Fruit fly (Drosophila melanogaster): ENCODE measurements around the gene mura.

The mura gene

dm6 chr3R:9573812-9574587, 22.4 kb upstream of the mura start, which contains the start of gene CG9399 (continued):
- peak; percentile 79 for TF ChIP-seq her (GFP tag; optimal IDR thresholded peaks at IDR 0.05)
- TF ChIP-seq CG5245 (GFP tag; optimal IDR thresholded peaks at IDR 0.05): peak; percentile 94
- TF ChIP-seq Stat92E (GFP tag; optimal IDR thresholded peaks at IDR 0.05): peak in 1 of 3 experiments; percentile 36
- peak; percentile 97 for TF ChIP-seq bcd (GFP tag; optimal IDR thresholded peaks at IDR 0.05)
- TF ChIP-seq CG4328 (GFP tag; optimal IDR thresholded peaks at IDR 0.05): peak; percentile 85
- TF ChIP-seq CG6689 (GFP tag; IDR thresholded peaks at IDR 0.05): peak; percentile 98
- TF ChIP-seq CG3065 (GFP tag; optimal IDR thresholded peaks at IDR 0.05): peak; percentile 94
- TF ChIP-seq sna (GFP tag; IDR thresholded peaks at IDR 0.05; ENCODE audit: partially characterized antibody): 0 out of 2 replicates have a peak, but pooled peaks have one; percentile 33
- peak; percentile 86 for TF ChIP-seq CG4360 (GFP tag; IDR thresholded peaks at IDR 0.05)
- peak; percentile 92 for TF ChIP-seq Bteb2 (GFP tag; optimal IDR thresholded peaks at IDR 0.05)
- TF ChIP-seq lab (GFP tag; optimal IDR thresholded peaks at IDR 0.05): peak; percentile 97
- TF ChIP-seq TFAM (GFP tag; optimal IDR thresholded peaks at IDR 0.05): peak; percentile 79
- peak; percentile 95 for TF ChIP-seq CG12299 (tag; optimal IDR thresholded peaks at IDR 0.05)
- TF ChIP-seq br (optimal IDR thresholded peaks at IDR 0.05): no peak
- peak; percentile 83 for TF ChIP-seq CG10321 (GFP tag; IDR thresholded peaks at IDR 0.05)
- TF ChIP-seq CG42726 (GFP tag; IDR thresholded peaks at IDR 0.05; ENCODE audit: partially characterized antibody): peak; percentile 62; the same call in 1 of the 2 replicates
- peak; percentile 92 for TF ChIP-seq cwo (GFP tag; optimal IDR thresholded peaks at IDR 0.05)
- peak; percentile 86 to 98 for TF ChIP-seq bsh (GFP tag; optimal IDR thresholded peaks at IDR 0.05)
- TF ChIP-seq Oli (tag; optimal IDR thresholded peaks at IDR 0.05): peak; percentile 97
- peak; percentile 65 for TF ChIP-seq btn (GFP tag; optimal IDR thresholded peaks at IDR 0.05)
- TF ChIP-seq Abd-B (GFP tag; optimal IDR thresholded peaks at IDR 0.05): peak; percentile 94
- peak; percentile 80 for TF ChIP-seq CG5180 (GFP tag; optimal IDR thresholded peaks at IDR 0.05)
- no peak for TF ChIP-seq mld (GFP tag; IDR thresholded peaks at IDR 0.05; ENCODE audit: partially characterized antibody)
- TF ChIP-seq pb (GFP tag; optimal IDR thresholded peaks at IDR 0.05): peak; percentile 61
- TF ChIP-seq eve (GFP tag; optimal IDR thresholded peaks at IDR 0.05): no peak
- TF ChIP-seq Eip74EF (GFP tag; optimal IDR thresholded peaks at IDR 0.05): peak in 1 of 2 experiments; percentile 99
- peak; percentile 78 for TF ChIP-seq CG9876 (GFP tag; optimal IDR thresholded peaks at IDR 0.05)
- peak; percentile 95 for TF ChIP-seq lbe (GFP tag; optimal IDR thresholded peaks at IDR 0.05)
- no peak for TF ChIP-seq D (optimal IDR thresholded peaks at IDR 0.05)
- TF ChIP-seq D (GFP tag; optimal IDR thresholded peaks at IDR 0.05): peak; percentile 95
- peak; percentile 99 for TF ChIP-seq Ssrp (tag; optimal IDR thresholded peaks at IDR 0.05)
- peak; percentile 88 for TF ChIP-seq NC2β (GFP tag; optimal IDR thresholded peaks at IDR 0.05)
- TF ChIP-seq p53 (GFP tag; optimal IDR thresholded peaks at IDR 0.05): peak; percentile 38
- TF ChIP-seq trem (tag; optimal IDR thresholded peaks at IDR 0.05): peak; percentile 93
- peak; percentile 97 for TF ChIP-seq CG17361 (GFP tag; IDR thresholded peaks at IDR 0.05)
- peak; percentile 97 for TF ChIP-seq CG4730 (GFP tag; IDR thresholded peaks at IDR 0.05)
- peak; percentile 95 for TF ChIP-seq Nf-YA (GFP tag; IDR thresholded peaks at IDR 0.05)
- TF ChIP-seq dmrt11E (tag; optimal IDR thresholded peaks at IDR 0.05): peak; percentile 97
- TF ChIP-seq ash1 (GFP tag; optimal IDR thresholded peaks at IDR 0.05): peak; percentile 84
- TF ChIP-seq schlank (tag; optimal IDR thresholded peaks at IDR 0.05): peak; percentile 86
- peak; percentile 93 for TF ChIP-seq CG7271 (tag; optimal IDR thresholded peaks at IDR 0.05)
- peak; percentile 64 for TF ChIP-seq CG34376 (GFP tag; optimal IDR thresholded peaks at IDR 0.05)
- peak; percentile 87 for TF ChIP-seq CHES-1-like (GFP tag; optimal IDR thresholded peaks at IDR 0.05)
- peak; percentile 82 for TF ChIP-seq CG6654 (GFP tag; optimal IDR thresholded peaks at IDR 0.05)
- peak; percentile 98 for TF ChIP-seq Optix (GFP tag; IDR thresholded peaks at IDR 0.05)
- peak; percentile 84 for TF ChIP-seq fd64A (GFP tag; optimal IDR thresholded peaks at IDR 0.05)
- TF ChIP-seq CG3995 (GFP tag; optimal IDR thresholded peaks at IDR 0.05): peak; percentile 74
- peak; percentile 93 for TF ChIP-seq Dip3 (GFP tag; optimal IDR thresholded peaks at IDR 0.05)
- no peak for TF ChIP-seq yki (optimal IDR thresholded peaks at IDR 0.05)
